Fruit fly (Drosophila melanogaster) S2 (cell line): ENCODE measurements around the gene CG46301.
A peak's percentile ranks its signal among the peaks of the same experiment; 100 is the strongest.

Experiments
- CG8478 ChIP-seq: fragments of >200 bp; optimal IDR thresholded peaks from 2 replicates; lab custom pipeline; 2018
- CTCF ChIP-seq, 2 experiments: fragments of >200 bp; optimal IDR thresholded peaks; 2 replicates each; lab custom pipeline; 2018

Gene CG46301

dm6 chr2L:14103790-14104189 lies at the start of gene CG46301:
Gene CG46301 (plus strand): TSS chr2L:14104090.
- TF ChIP-seq CTCF (optimal IDR thresholded peaks at IDR 0.05; lab: Kevin White, UChicago), result no peak
- TF ChIP-seq CG8478 (lab: Kevin White, UChicago), result no peak

DNA sequence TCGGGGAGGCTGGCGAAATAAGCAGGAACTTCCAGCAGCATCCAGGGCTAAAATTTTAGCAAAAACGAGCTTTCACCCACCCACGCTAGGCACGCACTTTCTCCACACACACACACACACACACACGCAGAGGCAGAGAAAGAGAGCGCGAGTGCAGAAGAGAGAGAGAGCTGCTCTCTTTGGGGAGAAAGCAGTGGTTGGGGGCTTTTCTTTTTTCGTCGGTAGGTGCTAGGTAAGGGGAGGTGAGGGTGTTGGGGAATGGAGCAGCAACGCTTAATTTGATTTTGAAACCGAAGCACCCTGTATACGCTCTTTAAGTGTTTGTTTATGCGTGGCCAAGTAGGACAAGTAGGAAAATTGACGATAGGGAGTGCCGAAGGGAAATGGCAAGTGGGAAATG lies 49.6 kb upstream of the CG46301 start:
- TF ChIP-seq CTCF (optimal IDR thresholded peaks at IDR 0.05; lab: Kevin White, UChicago), result no peak
- TF ChIP-seq CG8478 (lab: Kevin White, UChicago), result no peak

- TF ChIP-seq CTCF (optimal IDR thresholded peaks at IDR 0.05; lab: Kevin White, UChicago) (no peak), CG8478 (lab: Kevin White, UChicago) (no peak)
Observed at dm6 chr2L:14054903-14055302, 49.0 kb upstream of the CG46301 start.

- TF ChIP-seq CG8478 (lab: Kevin White, UChicago), result no peak
Observed at dm6 chr2L:14070154-14070553, 33.7 kb upstream of the CG46301 start.

dm6 chr2L:14094606-14095005 lies 9.3 kb upstream of the CG46301 start:
- TF ChIP-seq CTCF (optimal IDR thresholded peaks at IDR 0.05; lab: Kevin White, UChicago) (peak; percentile 100), CG8478 (lab: Kevin White, UChicago) (no peak)

- TF ChIP-seq CTCF (optimal IDR thresholded peaks at IDR 0.05; lab: Kevin White, UChicago), result no peak
- no peak for TF ChIP-seq CG8478 (lab: Kevin White, UChicago)
Observed at dm6 chr2L:14095683-14096082, 8.2 kb upstream of the CG46301 start.

DNA sequence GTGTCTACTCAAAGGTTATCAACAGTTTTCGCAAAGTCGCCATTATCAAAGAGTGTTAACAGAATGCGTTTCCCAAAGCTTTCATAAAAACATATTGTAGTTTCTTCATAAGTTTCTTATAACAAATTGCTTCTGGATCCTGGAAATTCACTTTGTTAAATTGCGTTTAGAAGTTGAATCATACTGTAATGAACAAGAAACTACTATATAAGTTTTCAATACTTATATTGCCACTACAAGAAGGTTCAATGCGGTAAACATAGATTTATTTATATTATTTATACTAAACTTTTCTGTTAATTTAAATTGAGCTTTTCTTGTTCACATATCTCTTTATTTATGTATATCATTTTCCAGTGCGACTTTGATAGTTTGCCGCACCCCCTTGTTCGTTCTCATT lies 5.5 kb downstream of the CG46301 start, which contains the start of gene CG15293:
CG15293 (minus strand) TSS at position 101 of the 400 bp plus-strand sequence.
- TF ChIP-seq CG8478 (lab: Kevin White, UChicago), result no peak
- TF ChIP-seq CTCF (optimal IDR thresholded peaks at IDR 0.05; lab: Kevin White, UChicago), result no peak

DNA sequence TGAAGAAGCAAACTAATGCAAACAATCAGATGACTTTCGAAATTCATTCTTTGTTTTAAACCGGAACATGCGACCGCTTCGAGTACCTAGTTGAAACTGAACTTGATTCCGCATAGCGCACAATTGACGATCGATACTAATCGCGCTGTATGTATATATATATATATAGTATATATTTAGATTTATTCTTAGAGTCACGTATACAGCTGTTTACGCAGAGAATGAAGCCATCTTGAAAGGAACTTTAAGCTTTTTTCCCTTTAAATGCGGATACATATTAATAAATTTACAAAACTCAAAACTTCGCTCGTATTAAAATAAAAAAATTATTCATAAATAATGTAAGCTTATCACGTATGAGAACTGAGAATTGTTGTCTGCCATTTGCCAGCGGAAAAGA lies 6.7 kb downstream of the CG46301 start, which contains the start of gene CG31769:
CG31769 (minus strand) TSS at position 101 of the 400 bp plus-strand sequence.
- TF ChIP-seq CTCF (optimal IDR thresholded peaks at IDR 0.05; lab: Kevin White, UChicago), result no peak
- TF ChIP-seq CG8478 (lab: Kevin White, UChicago), result no peak

dm6 chr2L:14112192-14112591 lies 8.3 kb downstream of the CG46301 start:
- TF ChIP-seq CG8478 (lab: Kevin White, UChicago), result no peak
- peak; percentile 60 to 67 for TF ChIP-seq CTCF (optimal IDR thresholded peaks at IDR 0.05; lab: Kevin White, UChicago)

dm6 chr2L:14113207-14113606 lies 9.3 kb downstream of the CG46301 start:
- TF ChIP-seq CTCF (optimal IDR thresholded peaks at IDR 0.05; lab: Kevin White, UChicago), result no peak
- no peak for TF ChIP-seq CG8478 (lab: Kevin White, UChicago)

- TF ChIP-seq CTCF (optimal IDR thresholded peaks at IDR 0.05; lab: Kevin White, UChicago), result no peak
- TF ChIP-seq CG8478 (lab: Kevin White, UChicago), result no peak
Observed at dm6 chr2L:14115976-14116501, 12.1 kb downstream of the CG46301 start.

dm6 chr2L:14120689-14121397 lies 17.0 kb downstream of the CG46301 start:
- TF ChIP-seq CG8478 (lab: Kevin White, UChicago) (no peak), CTCF (optimal IDR thresholded peaks at IDR 0.05; lab: Kevin White, UChicago) (no peak)

dm6 chr2L:14122742-14123334 lies 18.9 kb downstream of the CG46301 start:
- TF ChIP-seq CG8478 (lab: Kevin White, UChicago), result no peak
- TF ChIP-seq CTCF (optimal IDR thresholded peaks at IDR 0.05; lab: Kevin White, UChicago), result no peak

DNA sequence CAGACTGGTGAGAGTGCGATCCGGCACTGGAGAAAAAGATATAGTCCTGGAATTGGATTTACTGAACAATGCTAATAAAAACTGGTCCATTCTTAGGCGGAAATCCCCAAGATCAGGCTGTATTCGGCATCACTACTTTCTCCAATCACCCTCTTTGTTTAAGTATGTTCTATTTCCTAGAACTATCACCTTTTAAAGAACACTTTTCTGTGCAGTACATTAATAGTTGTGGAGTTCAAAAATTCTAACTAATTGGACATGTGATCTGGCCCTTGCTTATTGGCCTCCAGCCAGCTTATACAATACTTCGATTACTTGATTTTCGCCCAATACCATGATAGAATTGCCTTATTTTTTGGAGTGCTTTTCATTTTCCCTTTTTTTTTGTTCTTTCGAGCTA lies 19.7 kb downstream of the CG46301 start:
- no peak for TF ChIP-seq CG8478 (lab: Kevin White, UChicago)
- no peak for TF ChIP-seq CTCF (optimal IDR thresholded peaks at IDR 0.05; lab: Kevin White, UChicago)

- TF ChIP-seq CTCF (optimal IDR thresholded peaks at IDR 0.05; lab: Kevin White, UChicago), result no peak
- TF ChIP-seq CG8478 (lab: Kevin White, UChicago), result no peak
Observed at dm6 chr2L:14125630-14126029, 21.7 kb downstream of the CG46301 start.
